Fruit fly (Drosophila melanogaster) S2 (cell line): ENCODE measurements around the gene brk.
A peak's percentile ranks its signal among the peaks of the same experiment; 100 is the strongest.

Experiments
- CG8478 ChIP-seq: fragments of >200 bp; optimal IDR thresholded peaks from 2 replicates; lab custom pipeline; 2018
- CTCF ChIP-seq, 2 experiments: fragments of >200 bp; optimal IDR thresholded peaks; 2 replicates each; lab custom pipeline; 2018

Gene brk

dm6 chrX:7315925-7316650 lies 8.3 kb downstream of the brk start:
- TF ChIP-seq CTCF (optimal IDR thresholded peaks at IDR 0.05; lab: Kevin White, UChicago), result no peak
- TF ChIP-seq CG8478 (lab: Kevin White, UChicago), result no peak

- TF ChIP-seq CG8478 (lab: Kevin White, UChicago) (no peak), CTCF (optimal IDR thresholded peaks at IDR 0.05; lab: Kevin White, UChicago) (no peak)
Measured at dm6 chrX:7317214-7318210, 9.8 kb downstream of the brk start.

dm6 chrX:7318464-7318863 lies 10.7 kb downstream of the brk start:
- no peak for TF ChIP-seq CTCF (optimal IDR thresholded peaks at IDR 0.05; lab: Kevin White, UChicago)
- TF ChIP-seq CG8478 (lab: Kevin White, UChicago), result no peak

- TF ChIP-seq CG8478 (lab: Kevin White, UChicago), result no peak
- TF ChIP-seq CTCF (optimal IDR thresholded peaks at IDR 0.05; lab: Kevin White, UChicago), result no peak
Measured at dm6 chrX:7319053-7319702, 11.4 kb downstream of the brk start.

dm6 chrX:7319703-7320088 lies 12.0 kb downstream of the brk start:
- TF ChIP-seq CG8478 (lab: Kevin White, UChicago) (no peak), CTCF (optimal IDR thresholded peaks at IDR 0.05; lab: Kevin White, UChicago) (no peak)

- no peak for TF ChIP-seq CG8478 (lab: Kevin White, UChicago)
- TF ChIP-seq CTCF (optimal IDR thresholded peaks at IDR 0.05; lab: Kevin White, UChicago), result peak in 1 of 2 experiments; percentile 41
Measured at dm6 chrX:7320455-7321224, 12.9 kb downstream of the brk start.

dm6 chrX:7321829-7322228 lies 14.1 kb downstream of the brk start:
- TF ChIP-seq CTCF (optimal IDR thresholded peaks at IDR 0.05; lab: Kevin White, UChicago) (no peak), CG8478 (lab: Kevin White, UChicago) (no peak)

- TF ChIP-seq CTCF (optimal IDR thresholded peaks at IDR 0.05; lab: Kevin White, UChicago), result peak in 1 of 2 experiments; percentile 26
- TF ChIP-seq CG8478 (lab: Kevin White, UChicago), result no peak
Measured at dm6 chrX:7323649-7324511, 16.1 kb downstream of the brk start, which contains the start of the genes Atg5 and Dok. Gene Atg5 (minus strand): TSS chrX:7323770. Gene Dok (plus strand): TSS chrX:7324214.

- TF ChIP-seq CG8478 (lab: Kevin White, UChicago) (no peak), CTCF (optimal IDR thresholded peaks at IDR 0.05; lab: Kevin White, UChicago) (no peak)
Measured at dm6 chrX:7324816-7325246, 17.1 kb downstream of the brk start.

dm6 chrX:7328746-7329145 lies 21.0 kb downstream of the brk start, which contains the start of gene Acsf3:
Gene Acsf3 (plus strand): TSS chrX:7329046.
- TF ChIP-seq CG8478 (lab: Kevin White, UChicago) (no peak), CTCF (optimal IDR thresholded peaks at IDR 0.05; lab: Kevin White, UChicago) (no peak)

- TF ChIP-seq CTCF (optimal IDR thresholded peaks at IDR 0.05; lab: Kevin White, UChicago), result no peak
- no peak for TF ChIP-seq CG8478 (lab: Kevin White, UChicago)
Measured at dm6 chrX:7332091-7332490, 24.4 kb downstream of the brk start, which contains the start of gene CG42780. Gene CG42780 (minus strand): TSS chrX:7332191.

dm6 chrX:7332493-7332892 lies 24.8 kb downstream of the brk start:
- no peak for TF ChIP-seq CTCF (optimal IDR thresholded peaks at IDR 0.05; lab: Kevin White, UChicago)
- TF ChIP-seq CG8478 (lab: Kevin White, UChicago), result no peak

- TF ChIP-seq CTCF (optimal IDR thresholded peaks at IDR 0.05; lab: Kevin White, UChicago) (no peak), CG8478 (lab: Kevin White, UChicago) (no peak)
Measured at dm6 chrX:7333298-7333743, 25.6 kb downstream of the brk start.
